Fruit fly (Drosophila melanogaster) whole organism, adult: ENCODE results near the gene bif.

Source experiments
- CG33017 ChIP-seq: fragments of 200-800 bp; sonication (Bioruptor generic); optimal IDR thresholded peaks from 2 replicates; lab custom pipeline; 2018; ENCODE audit warnings: missing biosample characterization, mild to moderate bottlenecking, missing genetic modification characterization, moderate library complexity
- cic ChIP-seq: fragments of 200-800 bp; sonication (Bioruptor generic); optimal IDR thresholded peaks from 2 replicates; lab custom pipeline; 2017; ENCODE audit warnings: missing biosample characterization, mild to moderate bottlenecking, missing genetic modification characterization, moderate library complexity

dm6 chrX:11729993-11730392 lies 51.2 kb downstream of the bif start:
- TF ChIP-seq cic (GFP tag; lab: Kevin White, UChicago): no peak
- no peak for TF ChIP-seq CG33017 (tag; lab: Kevin White, UChicago)
